Worm (Caenorhabditis elegans) whole organism, L1 larva: ENCODE measurements around the gene nas-13.

Experiments used
- F16B12.6 ChIP-seq: fragments of 150-350 bp; optimal IDR thresholded peaks from 2 replicates; lab custom pipeline; 2014; ENCODE audit warnings: missing biosample characterization, missing genetic modification characterization
- lin-39 ChIP-seq: fragments of 150-350 bp; optimal IDR thresholded peaks from 2 replicates; lab custom pipeline; 2014; ENCODE audit warnings: missing biosample characterization, missing genetic modification reagents, missing genetic modification characterization
- nhr-237 ChIP-seq: fragments of 150-350 bp; optimal IDR thresholded peaks from 2 replicates; lab custom pipeline; 2014; ENCODE audit warnings: missing biosample characterization, missing genetic modification characterization

ce11 chrX:15415226-15415625 is 12.8 kb downstream of the nas-13 start, which contains the start of gene pqn-36:
- TF ChIP-seq nhr-237: no peak
- no peak for TF ChIP-seq lin-39 (tag; lab: Kevin White, UChicago)
- no peak for TF ChIP-seq F16B12.6 (tag; lab: Kevin White, UChicago)
